Worm (Caenorhabditis elegans): Measurements from ENCODE around the gene efn-2.

Gene efn-2

DNA sequence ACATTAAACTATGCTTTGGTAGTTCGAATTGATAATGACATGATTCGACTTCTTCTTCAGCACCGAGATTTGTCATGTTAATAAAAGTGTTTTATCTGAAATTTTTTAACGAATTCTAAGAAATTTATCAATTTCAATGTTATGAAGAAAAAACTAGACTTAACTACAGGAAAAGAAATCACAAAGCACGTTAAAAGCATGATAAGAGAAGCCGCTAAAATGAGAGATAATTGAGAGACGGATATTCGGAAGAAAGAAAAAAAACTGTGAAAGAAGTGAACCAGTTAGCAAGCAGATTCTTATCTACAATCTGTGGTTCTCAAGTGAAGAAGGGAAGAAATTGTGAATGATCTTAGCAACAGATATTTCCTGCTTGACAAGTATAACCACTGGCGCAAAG is 12.9 kb downstream of the efn-2 start, which contains the start of gene C43F9.4:
Gene C43F9.4, minus strand, starts transcription at position 101 of the 400 bp plus-strand sequence.
- TF ChIP-seq snu-23 (GFP tag; optimal IDR thresholded peaks at IDR 0.05) (no peak), mab-9 (GFP tag; IDR thresholded peaks at IDR 0.05) (no peak), efl-1 (optimal IDR thresholded peaks at IDR 0.05) (no peak), efl-1 (GFP tag; optimal IDR thresholded peaks at IDR 0.05 in 1 of 2) (no peak), snpc-4 (tag; optimal IDR thresholded peaks at IDR 0.05) (no peak), sox-4 (tag; optimal IDR thresholded peaks at IDR 0.05) (no peak), unc-130 (tag; optimal IDR thresholded peaks at IDR 0.05) (no peak), irx-1 (tag; optimal IDR thresholded peaks at IDR 0.05) (no peak), jun-1 (tag; optimal IDR thresholded peaks at IDR 0.05) (no peak), nhr-85 (tag) (no peak), ztf-4 (tag; optimal IDR thresholded peaks at IDR 0.05) (no peak), grh-1 (GFP tag; IDR thresholded peaks at IDR 0.05) (no peak), zip-4 (GFP tag; optimal IDR thresholded peaks at IDR 0.05) (no peak), nhr-12 (tag; optimal IDR thresholded peaks at IDR 0.05) (no peak), pqm-1 (tag; optimal IDR thresholded peaks at IDR 0.05) (no peak), ceh-8 (GFP tag; optimal IDR thresholded peaks at IDR 0.05) (no peak), swsn-7 (tag; optimal IDR thresholded peaks at IDR 0.05) (no peak), lsy-2 (tag; optimal IDR thresholded peaks at IDR 0.05) (no peak), lir-3 (tag; optimal IDR thresholded peaks at IDR 0.05; ENCODE audit: poor library complexity) (no peak)

DNA sequence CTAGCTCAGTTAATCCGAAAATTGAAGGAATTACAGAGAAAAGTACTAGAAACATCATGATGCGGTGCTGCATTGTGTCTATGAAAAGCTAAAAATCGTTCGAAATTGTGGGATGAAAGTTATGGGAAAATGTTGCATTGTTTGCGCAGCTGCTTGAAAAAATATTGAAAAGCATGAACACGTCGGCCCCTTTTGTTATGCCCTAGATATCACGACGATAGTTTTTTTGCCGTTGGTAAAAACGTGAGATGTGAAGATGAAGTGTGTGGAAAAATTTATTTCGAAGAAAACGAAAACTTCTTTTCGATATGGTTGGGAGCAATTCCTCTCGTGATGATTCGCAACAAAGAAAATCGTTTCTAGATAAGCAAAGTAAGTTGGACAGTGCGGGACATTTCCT is 14.5 kb downstream of the efn-2 start, which contains the start of the genes C43F9.5 and nkb-2:
Gene C43F9.5, minus strand, starts transcription at position 101 of the 400 bp plus-strand sequence.
Gene nkb-2, plus strand, starts transcription at position 277 of the 400 bp plus-strand sequence.
- TF ChIP-seq nhr-28 (tag; optimal IDR thresholded peaks at IDR 0.05) (no peak), mab-9 (GFP tag; IDR thresholded peaks at IDR 0.05) (no peak), hpl-2 (GFP tag; optimal IDR thresholded peaks at IDR 0.05) (no peak), unc-98 (GFP tag; IDR thresholded peaks at IDR 0.05) (no peak), rnt-1 (tag; optimal IDR thresholded peaks at IDR 0.05) (no peak)

DNA sequence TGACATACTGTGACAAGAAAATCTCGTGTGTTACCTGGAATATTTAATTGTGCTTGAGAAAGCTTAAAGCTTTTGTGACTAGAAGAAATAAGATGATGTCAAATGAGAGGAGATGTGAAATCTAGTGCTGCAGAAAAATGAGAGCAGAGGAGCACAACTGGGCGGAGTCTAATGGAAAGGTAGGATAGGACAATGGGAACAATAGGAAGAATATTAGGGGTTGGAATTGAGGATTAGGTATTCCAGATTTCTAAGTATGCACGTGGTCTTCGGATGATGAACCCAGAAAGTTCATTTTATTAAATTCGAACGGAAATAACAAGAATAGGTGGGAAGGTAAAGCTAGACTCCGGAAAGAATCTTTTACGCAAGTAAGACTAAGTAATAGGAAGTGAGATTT is 17.4 kb downstream of the efn-2 start, which contains the start of gene C43F9.7:
Gene C43F9.7, minus strand, starts transcription at position 101 of the 400 bp plus-strand sequence.
- TF ChIP-seq dsc-1 (tag; optimal IDR thresholded peaks at IDR 0.05) (peak; percentile 24), sox-4 (tag; optimal IDR thresholded peaks at IDR 0.05) (no peak)

DNA sequence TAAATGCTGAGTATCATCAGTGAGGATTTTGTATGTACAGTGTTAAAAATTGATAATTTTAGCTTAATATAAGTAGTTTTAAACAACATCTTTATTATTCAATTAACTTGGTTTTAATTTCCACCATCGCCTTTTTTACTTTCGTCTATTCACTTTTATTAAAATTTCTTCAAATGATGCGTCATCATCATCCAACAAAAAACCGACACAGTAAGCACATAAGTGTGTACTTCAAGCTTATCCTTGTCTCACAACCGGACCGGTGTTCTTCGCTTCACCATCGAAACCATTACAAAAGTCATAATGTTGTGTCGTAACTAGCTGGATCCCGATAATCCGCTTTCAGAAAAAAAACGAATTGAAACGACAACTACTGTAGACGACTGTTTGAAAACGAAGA is 20.4 kb downstream of the efn-2 start, which contains the start of gene C43F9.11:
Gene C43F9.11, plus strand, starts transcription at position 301 of the 400 bp plus-strand sequence.
- no peak for TF ChIP-seq ama-1 (optimal IDR thresholded peaks at IDR 0.05)
- TF ChIP-seq zip-4 (GFP tag; optimal IDR thresholded peaks at IDR 0.05) = no peak
- no peak for TF ChIP-seq jun-1 (tag; optimal IDR thresholded peaks at IDR 0.05)
- TF ChIP-seq dsc-1 (tag; optimal IDR thresholded peaks at IDR 0.05) = no peak

DNA sequence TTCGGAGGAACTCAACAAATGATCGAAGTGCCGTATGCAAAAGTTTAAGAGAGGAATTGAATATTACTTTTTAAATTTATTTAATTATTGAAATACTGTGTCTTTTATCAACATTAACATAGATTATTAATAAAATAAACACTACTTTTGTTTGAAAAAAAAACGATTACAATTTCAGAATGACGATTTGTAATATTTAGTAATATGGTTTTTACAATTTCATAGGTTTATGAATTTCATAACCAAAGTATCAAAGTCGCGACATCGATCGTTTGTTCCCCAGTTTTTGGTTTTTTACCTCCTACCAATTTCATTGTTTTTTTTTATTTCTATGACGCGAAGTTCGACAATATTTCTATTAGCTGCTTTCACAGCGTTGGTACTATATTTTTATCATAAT is 23.8 kb downstream of the efn-2 start, which contains the start of gene R09H10.1:
Gene R09H10.1, plus strand, starts transcription at position 301 of the 400 bp plus-strand sequence.
- TF ChIP-seq pag-3 (tag; optimal IDR thresholded peaks at IDR 0.05; ENCODE audit: borderline replicate concordance, insufficient read depth) = no peak
- TF ChIP-seq F16B12.6 (tag; optimal IDR thresholded peaks at IDR 0.05) = no peak
- TF ChIP-seq aha-1 (tag; optimal IDR thresholded peaks at IDR 0.05) = no peak
- TF ChIP-seq nhr-28 (tag; optimal IDR thresholded peaks at IDR 0.05) = no peak
- no peak for TF ChIP-seq grh-1 (GFP tag; IDR thresholded peaks at IDR 0.05)
- TF ChIP-seq lin-39 (tag; optimal IDR thresholded peaks at IDR 0.05) = no peak
- no peak for TF ChIP-seq blmp-1 (tag; optimal IDR thresholded peaks at IDR 0.05)
- TF ChIP-seq lin-35 (GFP tag; optimal IDR thresholded peaks at IDR 0.05) = no peak
- no peak for TF ChIP-seq nhr-85 (tag)
- TF ChIP-seq zag-1 (tag; optimal IDR thresholded peaks at IDR 0.05) = no peak
- no peak for TF ChIP-seq nhr-90 (tag; optimal IDR thresholded peaks at IDR 0.05; ENCODE audit: poor library complexity)
- no peak for TF ChIP-seq ceh-63 (GFP tag; optimal IDR thresholded peaks at IDR 0.05)
- TF ChIP-seq pqm-1 (tag; optimal IDR thresholded peaks at IDR 0.05) = no peak
- no peak for TF ChIP-seq nhr-77 (tag; optimal IDR thresholded peaks at IDR 0.05)

All from whole organism, L1 larva.